Worm (Caenorhabditis elegans): ENCODE measurements around the gene F45E1.1.

Gene F45E1.1

DNA sequence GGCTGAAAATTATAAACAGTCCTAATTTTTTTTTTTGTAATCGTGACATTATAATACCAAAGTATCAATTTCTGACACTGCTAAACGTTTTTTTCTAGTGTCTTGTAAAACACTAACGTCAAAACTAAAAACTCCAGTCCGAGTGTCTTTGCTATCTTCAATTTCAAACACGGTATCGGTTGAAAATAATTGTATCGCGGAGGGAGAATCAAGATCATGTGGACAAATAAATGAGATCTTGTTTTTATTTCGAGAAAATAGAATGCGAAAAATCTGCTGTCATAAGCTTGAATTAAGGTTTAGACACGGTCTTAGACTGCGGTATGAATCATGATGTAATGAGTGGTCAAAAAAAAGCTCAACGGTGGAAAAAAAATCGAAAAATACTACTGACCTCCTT lies 45.2 kb downstream of the F45E1.1 start:
- TF ChIP-seq F10B5.3 (tag; optimal IDR thresholded peaks at IDR 0.05) (peak; percentile 9), Y5F2A.4 (GFP tag; optimal IDR thresholded peaks at IDR 0.05) (no peak), daf-16 (GFP tag; optimal IDR thresholded peaks at IDR 0.05) (peak in 1 of 2 experiments; percentile 15), daf-16 (tag; optimal IDR thresholded peaks at IDR 0.05) (no peak), nhr-6 (tag; optimal IDR thresholded peaks at IDR 0.05) (no peak), duxl-1 (tag; optimal IDR thresholded peaks at IDR 0.05; ENCODE audit: poor library complexity) (no peak), aha-1 (tag) (peak; percentile 43)

DNA sequence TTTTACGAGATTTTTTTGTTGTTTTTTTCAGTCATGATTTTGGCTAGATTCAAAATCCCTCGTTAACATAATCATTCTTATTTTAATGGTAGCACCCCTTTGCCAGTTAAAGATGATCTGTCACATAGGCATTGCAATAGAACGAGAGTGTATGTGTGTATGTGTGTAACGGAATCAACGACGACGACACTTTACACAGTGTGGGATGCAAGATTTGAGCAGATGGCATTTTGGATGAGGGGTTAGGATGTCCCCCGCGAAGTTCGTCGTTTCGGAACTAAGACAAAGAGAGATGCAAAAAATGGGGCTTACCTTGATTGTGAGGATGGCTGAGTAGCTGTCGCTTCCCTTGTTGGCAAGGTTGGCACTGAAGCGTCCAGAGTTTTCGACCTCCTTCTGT lies 48.6 kb downstream of the F45E1.1 start:
- TF ChIP-seq aha-1 (tag) (peak; percentile 44), F26F4.8 (GFP tag; conservative IDR thresholded peaks at IDR 0.05) (no peak)

DNA sequence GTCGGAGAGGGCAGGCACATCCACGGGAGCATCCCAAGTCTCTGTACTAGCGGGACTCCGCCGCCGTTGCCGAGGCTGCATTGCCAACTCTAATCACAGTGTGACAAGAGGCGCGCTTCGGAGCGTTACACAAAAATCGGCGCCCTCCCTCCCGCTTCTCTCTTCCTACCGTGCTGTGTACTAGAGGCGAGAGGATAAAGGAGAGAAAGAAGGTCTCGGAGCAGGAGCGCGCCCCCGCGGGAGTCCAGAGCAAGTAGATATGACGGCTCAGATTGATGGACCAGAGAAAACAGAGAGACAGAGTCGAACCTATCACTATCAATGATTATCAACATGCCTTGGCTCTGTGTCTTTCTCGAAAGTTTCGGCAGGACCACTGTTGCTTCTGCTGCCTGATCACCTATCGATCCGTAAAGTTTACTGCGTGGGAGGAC lies 49.5 kb downstream of the F45E1.1 start:
- TF ChIP-seq nhr-25 (tag; optimal IDR thresholded peaks at IDR 0.05; ENCODE audit: borderline replicate concordance, insufficient read depth), result no peak
- peak; percentile 34 for TF ChIP-seq hlh-11 (tag; optimal IDR thresholded peaks at IDR 0.05)
- peak in 1 of 2 experiments; percentile 73 for TF ChIP-seq unc-62 (GFP tag; optimal IDR thresholded peaks at IDR 0.05 in 1 of 2)
- no peak for TF ChIP-seq unc-62 (tag; optimal IDR thresholded peaks at IDR 0.05)
- TF ChIP-seq nhr-11 (tag; optimal IDR thresholded peaks at IDR 0.05), result peak; percentile 54
- TF ChIP-seq daf-16 (GFP tag; optimal IDR thresholded peaks at IDR 0.05), result peak in 1 of 2 experiments; percentile 69
- no peak for TF ChIP-seq daf-16 (tag; optimal IDR thresholded peaks at IDR 0.05)
- no peak for TF ChIP-seq sdz-12 (GFP tag; optimal IDR thresholded peaks at IDR 0.05)
- TF ChIP-seq set-16 (GFP tag; IDR thresholded peaks at IDR 0.05), result peak; percentile 83
- peak; percentile 61 for TF ChIP-seq aha-1 (tag)
- TF ChIP-seq fkh-10 (GFP tag; optimal IDR thresholded peaks at IDR 0.05), result no peak
- peak; percentile 62; the same call in 1 of the 2 replicates for TF ChIP-seq ceh-20 (GFP tag; IDR thresholded peaks at IDR 0.05)

DNA sequence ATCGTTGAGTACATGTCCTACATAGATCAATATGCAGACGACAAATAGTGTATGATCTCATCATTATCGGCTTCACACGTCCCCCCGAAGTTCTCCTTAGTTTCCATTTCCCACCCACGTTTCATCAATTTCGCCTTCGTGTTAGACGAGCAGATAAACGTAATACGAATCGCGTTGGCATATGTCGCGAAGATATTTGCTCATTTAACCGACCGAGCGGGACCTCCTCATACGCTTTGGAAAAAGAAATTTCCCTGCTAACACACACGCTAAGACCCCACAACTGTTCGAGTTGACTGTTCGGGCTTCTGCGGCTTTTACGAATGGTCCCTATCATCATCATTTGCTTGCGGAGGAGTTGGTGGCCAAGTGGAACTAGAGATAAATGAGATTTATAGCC lies 51.0 kb downstream of the F45E1.1 start:
- TF ChIP-seq rbr-2 (tag; optimal IDR thresholded peaks at IDR 0.05) (no peak), nhr-77 (tag; optimal IDR thresholded peaks at IDR 0.05) (no peak), mes-2 (tag; optimal IDR thresholded peaks at IDR 0.05; ENCODE audit: poor library complexity, severe bottlenecking) (no peak), snpc-1.2 (GFP tag; IDR thresholded peaks at IDR 0.05) (no peak), hif-1 (tag; optimal IDR thresholded peaks at IDR 0.05) (no peak), vab-7 (GFP tag; IDR thresholded peaks at IDR 0.05) (no peak), madf-5 (GFP tag; IDR thresholded peaks at IDR 0.05) (no peak), zfp-3 (GFP tag; conservative IDR thresholded peaks at IDR 0.05) (no peak), tra-1 (GFP tag; IDR thresholded peaks at IDR 0.05) (no peak), zfp-2 (tag; optimal IDR thresholded peaks at IDR 0.05) (no peak), sdz-12 (GFP tag; optimal IDR thresholded peaks at IDR 0.05) (no peak), arid-1 (GFP tag; conservative IDR thresholded peaks at IDR 0.05) (no peak), T20F7.1 (GFP tag; optimal IDR thresholded peaks at IDR 0.05) (no peak), unc-130 (GFP tag; optimal IDR thresholded peaks at IDR 0.05) (no peak), aly-2 (tag; optimal IDR thresholded peaks at IDR 0.05) (no peak)

DNA sequence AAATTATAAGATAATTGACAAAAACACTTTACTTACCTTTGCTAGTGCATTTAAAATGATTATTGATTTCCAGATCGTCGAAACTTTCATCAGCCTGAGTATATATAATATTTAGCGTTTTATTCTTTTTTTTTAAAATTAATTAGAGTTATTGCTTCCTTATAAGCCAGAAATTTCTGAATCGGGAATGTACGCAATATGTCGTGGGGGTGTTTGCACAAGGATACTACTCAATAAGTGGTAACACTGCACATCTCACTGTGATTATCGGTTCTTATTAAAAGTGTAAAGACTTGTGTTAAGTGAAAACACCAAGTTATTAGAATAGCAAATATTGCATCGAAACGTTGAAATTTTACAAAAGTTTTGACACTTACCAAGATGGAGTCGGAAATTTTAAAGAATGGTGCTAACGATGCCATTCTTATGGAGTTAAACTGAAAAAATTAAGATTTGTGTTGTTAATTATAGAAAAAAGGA lies 54.3 kb downstream of the F45E1.1 start, which contains the start of gene dim-1:
Gene dim-1 (minus strand): TSS at position 430 of the 480 bp plus-strand sequence.
- TF ChIP-seq aha-1 (tag), result peak; percentile 89
- no peak for TF ChIP-seq dpl-1 (GFP tag; optimal IDR thresholded peaks at IDR 0.05)
